Worm (Caenorhabditis elegans) whole organism, L4 larva: Measurements from ENCODE around the gene col-156.

Experiments
- F44E2.7 ChIP-seq: fragments of 200-800 bp; sonication (Bioruptor generic); IDR thresholded peaks from 2 replicates; pipeline ENCODE4 v2.1.2; 2022; ENCODE audit warnings: missing genetic modification characterization, missing compliant biosample characterization
- F49E8.2 ChIP-seq: sonication (generic microtip); optimal IDR thresholded peaks from 2 replicates; lab custom pipeline; 2016; ENCODE audit warnings: missing compliant biosample characterization, mild to moderate bottlenecking, missing genetic modification characterization, borderline replicate concordance
- aha-1 ChIP-seq: fragments of 150-350 bp; peaks from one replicate; lab custom pipeline; 2014; ENCODE audit warnings: missing biosample characterization, missing genetic modification characterization
- lim-7 ChIP-seq: fragments of 200-800 bp; sonication (Bioruptor generic); IDR thresholded peaks from 2 replicates; pipeline ENCODE4 v1.3.6; 2022; ENCODE audit warnings: missing genetic modification characterization, missing compliant biosample characterization
- lin-13 ChIP-seq: fragments of 150-350 bp; optimal IDR thresholded peaks from 2 replicates; lab custom pipeline; 2014; ENCODE audit warnings: missing biosample characterization, missing genetic modification reagents, missing genetic modification characterization
- mep-1 ChIP-seq: fragments of 150-350 bp; sonication (generic microtip); optimal IDR thresholded peaks from 3 replicates; lab custom pipeline; 2014; ENCODE audit warnings: missing biosample characterization, missing genetic modification characterization
- mxl-3 ChIP-seq: fragments of 200-800 bp; sonication (Bioruptor generic); optimal IDR thresholded peaks from 2 replicates; lab custom pipeline; 2018; ENCODE audit warnings: mild to moderate bottlenecking, missing genetic modification characterization, missing compliant biosample characterization

ce11 chrV:11445375-11445774 lies 4.8 kb downstream of the col-156 start:
- TF ChIP-seq aha-1 (tag; lab: Kevin White, UChicago) (peak; percentile 96), lim-7 (no peak), F49E8.2 (tag; lab: Kevin White, UChicago) (no peak), mep-1 (tag; lab: Kevin White, UChicago) (no peak), F44E2.7 (GFP tag; lab: Robert Waterston, UW) (no peak), mxl-3 (GFP tag; lab: Kevin White, UChicago) (no peak), lin-13 (no peak)
